Fruit fly (Drosophila melanogaster) Kc167 (cell line): ENCODE data around the gene abs.

Experiments
- Myc ChIP-seq: fragments of >200 bp; optimal IDR thresholded peaks from 2 replicates; lab custom pipeline; 2017; ENCODE audit warnings: missing external identifiers
- h ChIP-seq: fragments of >200 bp; optimal IDR thresholded peaks from 3 replicates; lab custom pipeline; 2018; ENCODE audit warnings: missing external identifiers
- insv ChIP-seq: fragments of >200 bp; optimal IDR thresholded peaks from 3 replicates; lab custom pipeline; 2018; ENCODE audit warnings: missing external identifiers
- psq ChIP-seq: fragments of >200 bp; optimal IDR thresholded peaks from 2 replicates; lab custom pipeline; 2017; ENCODE audit warnings: missing external identifiers
- ttk ChIP-seq: sonication (Bioruptor generic); optimal IDR thresholded peaks from 2 replicates; lab custom pipeline; 2017; ENCODE audit warnings: missing external identifiers

DNA sequence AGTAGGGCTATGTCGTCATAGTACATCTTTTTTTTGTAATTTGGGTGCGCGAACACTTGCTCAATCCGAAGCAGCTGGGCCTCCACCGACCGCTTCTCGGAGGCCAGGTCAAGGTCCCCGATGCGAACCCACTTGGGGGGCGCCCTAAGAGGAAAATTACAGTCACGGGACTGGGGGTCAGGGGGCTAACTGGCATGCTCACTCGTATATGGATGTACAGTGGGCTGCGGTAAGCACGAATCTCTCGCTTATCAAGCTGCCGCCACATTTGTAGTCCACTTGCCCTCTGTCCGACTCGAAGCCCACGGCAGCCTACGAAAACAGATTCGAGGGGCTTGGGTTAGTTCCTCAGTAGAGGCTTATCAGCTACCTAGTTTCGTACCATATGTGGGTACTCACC lies 8.9 kb downstream of the abs start:
- TF ChIP-seq psq (no peak), Myc (lab: Kevin White, UChicago) (no peak), ttk (lab: Kevin White, UChicago) (no peak), h (lab: Kevin White, UChicago) (no peak), insv (lab: Kevin White, UChicago) (no peak)
